Worm (Caenorhabditis elegans): Measurements from ENCODE around the gene imp-3.
A peak's percentile ranks its signal among the peaks of the same experiment; 100 is the strongest.

imp-3 gene

DNA sequence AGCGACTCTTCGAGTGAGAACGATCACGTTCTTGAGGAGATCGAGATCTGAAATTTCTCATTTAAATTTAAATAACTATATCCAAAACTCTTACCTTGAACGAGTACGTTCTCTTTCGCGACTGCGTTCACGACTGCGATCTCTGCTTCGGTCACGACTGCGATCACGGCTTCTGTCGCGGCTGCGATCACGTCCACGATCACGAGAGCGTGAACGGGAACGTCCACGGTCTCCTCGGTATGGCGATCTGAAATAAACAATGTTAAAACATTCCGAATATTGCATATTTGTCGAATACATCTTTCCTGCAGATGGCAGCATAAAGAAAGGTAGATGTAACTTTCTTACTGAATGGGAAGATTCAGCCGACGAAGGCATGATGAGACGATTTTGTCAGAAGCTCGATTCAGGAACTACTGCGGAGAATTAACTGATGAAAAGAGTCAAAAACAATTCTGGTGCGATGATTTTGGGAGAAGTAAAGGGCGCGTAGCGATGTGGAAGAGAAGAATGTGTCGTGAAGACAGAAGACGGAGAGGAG lies 808 bp upstream of the imp-3 start:
- 0 out of 2 replicates have a peak, but pooled peaks have one; percentile 12 for TF ChIP-seq madf-8 (GFP tag; conservative IDR thresholded peaks at IDR 0.05)
- no peak for TF ChIP-seq die-1 (tag; optimal IDR thresholded peaks at IDR 0.05)
- peak; percentile 36; the same call in 1 of the 2 replicates for TF ChIP-seq zfh-2 (GFP tag; conservative IDR thresholded peaks at IDR 0.05)
- peak; percentile 57; the same call in 1 of the 2 replicates for TF ChIP-seq madf-3 (GFP tag; IDR thresholded peaks at IDR 0.05)
- TF ChIP-seq hrde-1 (tag; optimal IDR thresholded peaks at IDR 0.05; ENCODE audit: borderline replicate concordance) = no peak
- TF ChIP-seq mcd-1 (GFP tag; IDR thresholded peaks at IDR 0.05) = peak; percentile 7; the same call in 1 of the 2 replicates
- 0 out of 2 replicates have a peak, but pooled peaks have one; percentile 47 for TF ChIP-seq let-526 (GFP tag; IDR thresholded peaks at IDR 0.05)
- no peak for TF ChIP-seq attf-5 (GFP tag; optimal IDR thresholded peaks at IDR 0.05)

DNA sequence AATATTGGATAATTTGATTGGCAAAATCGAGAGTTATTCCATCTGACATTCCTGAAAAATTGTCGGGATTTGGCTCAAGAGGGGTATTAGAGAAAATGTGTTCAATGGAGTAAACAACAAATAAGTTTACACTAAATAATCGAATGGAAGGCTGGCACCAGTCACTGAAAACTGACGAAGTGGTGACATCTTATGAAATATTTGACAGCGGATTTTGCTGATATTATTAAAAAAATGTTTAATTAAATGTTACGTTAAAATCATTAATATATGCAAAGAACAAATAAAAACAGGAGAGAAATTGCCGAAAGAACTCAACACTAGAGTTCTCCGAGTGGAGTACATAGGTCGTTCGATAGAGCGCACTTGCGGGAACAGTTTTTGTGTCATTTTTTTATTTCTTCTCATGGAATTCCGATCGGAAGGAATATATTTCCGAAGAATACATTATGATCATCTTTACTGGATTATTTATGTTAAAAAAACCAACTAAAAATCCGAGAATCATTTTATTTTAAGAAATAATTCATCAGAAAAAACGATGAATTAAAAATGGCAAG lies 3.8 kb downstream of the imp-3 start, which contains the start of gene tag-322:
Gene tag-322 (minus strand): TSS at position 51 of the 560 bp plus-strand sequence.
- peak; percentile 1 for TF ChIP-seq ceh-27 (GFP tag; optimal IDR thresholded peaks at IDR 0.05)
- peak; percentile 35 for TF ChIP-seq ZK185.1 (tag; optimal IDR thresholded peaks at IDR 0.05; ENCODE audit: poor library complexity, severe bottlenecking)
- TF ChIP-seq dox-1 (GFP tag; IDR thresholded peaks at IDR 0.05) = 0 out of 2 replicates have a peak, but pooled peaks have one; percentile 26
- TF ChIP-seq cebp-1 (GFP tag; IDR thresholded peaks at IDR 0.05) = no peak
- peak; percentile 41 for TF ChIP-seq cebp-1 (tag; optimal IDR thresholded peaks at IDR 0.05)
- peak in 1 of 3 experiments; percentile 62 for TF ChIP-seq lin-35 (GFP tag; optimal IDR thresholded peaks at IDR 0.05)
- TF ChIP-seq mcd-1 (GFP tag; IDR thresholded peaks at IDR 0.05) = peak; percentile 93
- TF ChIP-seq let-607 (tag; optimal IDR thresholded peaks at IDR 0.05) = no peak
- TF ChIP-seq ceh-100 (GFP tag; IDR thresholded peaks at IDR 0.05) = 0 out of 2 replicates have a peak, but pooled peaks have one; percentile 24
- TF ChIP-seq madf-6 (GFP tag; IDR thresholded peaks at IDR 0.05) = peak; percentile 59
- no peak for TF ChIP-seq lin-54 (GFP tag; optimal IDR thresholded peaks at IDR 0.05)
- no peak for TF ChIP-seq mel-28 (tag; optimal IDR thresholded peaks at IDR 0.05; ENCODE audit: borderline replicate concordance)
- peak; percentile 62; the same call in 1 of the 2 replicates for TF ChIP-seq nfyb-1 (GFP tag; IDR thresholded peaks at IDR 0.05)
- 0 out of 2 replicates have a peak, but pooled peaks have one; percentile 30 for TF ChIP-seq pbrm-1 (GFP tag; IDR thresholded peaks at IDR 0.05)
- TF ChIP-seq repo-1 (tag; optimal IDR thresholded peaks at IDR 0.05) = no peak
- TF ChIP-seq lsl-1 (GFP tag; optimal IDR thresholded peaks at IDR 0.05) = peak; percentile 19
- no peak for TF ChIP-seq bed-2 (GFP tag; IDR thresholded peaks at IDR 0.05)
- no peak for TF ChIP-seq Y53F4B.3 (GFP tag; IDR thresholded peaks at IDR 0.05)
- peak; percentile 47; the same call in 1 of the 2 replicates for TF ChIP-seq F33H1.4 (GFP tag; IDR thresholded peaks at IDR 0.05)
- TF ChIP-seq snpc-1.3 (tag; optimal IDR thresholded peaks at IDR 0.05; ENCODE audit: insufficient read depth) = peak; percentile 58
- peak; percentile 16 for TF ChIP-seq tbp1 (GFP tag; optimal IDR thresholded peaks at IDR 0.05)
- no peak for TF ChIP-seq ceh-58 (GFP tag; IDR thresholded peaks at IDR 0.05)
- TF ChIP-seq snpc-4 (GFP tag; optimal IDR thresholded peaks at IDR 0.05) = no peak
- TF ChIP-seq snpc-4 (tag; optimal IDR thresholded peaks at IDR 0.05) = peak in 2 of 4 experiments; percentile 19 to 42
- TF ChIP-seq B0336.3 (GFP tag; IDR thresholded peaks at IDR 0.05) = 0 out of 2 replicates have a peak, but pooled peaks have one; percentile 39
- peak; percentile 39 for TF ChIP-seq F49E8.2 (tag; optimal IDR thresholded peaks at IDR 0.05; ENCODE audit: insufficient read depth)
- TF ChIP-seq hmg-1.2 (GFP tag; IDR thresholded peaks at IDR 0.05) = 0 out of 2 replicates have a peak, but pooled peaks have one; percentile 6
- peak; percentile 50; the same call in 1 of the 2 replicates for TF ChIP-seq ekl-4 (GFP tag; IDR thresholded peaks at IDR 0.05)
- TF ChIP-seq F23B12.7 (tag; optimal IDR thresholded peaks at IDR 0.05; ENCODE audit: insufficient read depth) = peak; percentile 28
- TF ChIP-seq attf-5 (GFP tag; optimal IDR thresholded peaks at IDR 0.05) = peak; percentile 19
- TF ChIP-seq lin-40 (tag; optimal IDR thresholded peaks at IDR 0.05) = peak; percentile 41
- no peak for TF ChIP-seq T07F8.4 (tag; optimal IDR thresholded peaks at IDR 0.05)
